Worm (Caenorhabditis elegans): ENCODE measurements around the gene asp-3.

- TF ChIP-seq nhr-237 (tag; optimal IDR thresholded peaks at IDR 0.05) (no peak), snpc-4 (tag; optimal IDR thresholded peaks at IDR 0.05) (peak; percentile 57), nhr-90 (tag; optimal IDR thresholded peaks at IDR 0.05; ENCODE audit: poor library complexity) (peak; percentile 69), nhr-11 (tag; optimal IDR thresholded peaks at IDR 0.05) (peak; percentile 58), nhr-71 (tag; optimal IDR thresholded peaks at IDR 0.05) (peak; percentile 95), ces-1 (GFP tag; optimal IDR thresholded peaks at IDR 0.05) (no peak), ceh-88 (GFP tag; IDR thresholded peaks at IDR 0.05) (peak; percentile 55; the same call in 1 of the 2 replicates), egl-27 (tag; optimal IDR thresholded peaks at IDR 0.05) (peak; percentile 89 to 91)
These were observed 48.7 kb upstream of the asp-3 start, which contains the start of gene mdl-1 for ce11 chrX:6742011-6742683.

Measured in whole organism, L1 larva.